Fruit fly (Drosophila melanogaster) whole organism, embryonic: ENCODE data around the gene CG8135.
A peak's percentile ranks its signal among the peaks of the same experiment; 100 is the strongest.

Source experiments
- B-H1 ChIP-seq: fragments of 200-800 bp; sonication (Bioruptor generic); IDR thresholded peaks from 3 replicates; pipeline ENCODE4 v1.3.6; 2022; ENCODE audit warnings: missing biosample characterization, missing genetic modification characterization
- CG10267 ChIP-seq: fragments of 200-800 bp; sonication (Bioruptor generic); optimal IDR thresholded peaks from 2 replicates; lab custom pipeline; 2018; ENCODE audit warnings: missing biosample characterization, mild to moderate bottlenecking, missing genetic modification characterization, moderate library complexity
- CG11093 ChIP-seq: fragments of 200-800 bp; sonication (Bioruptor generic); IDR thresholded peaks from 3 replicates; pipeline ENCODE4 v1.3.6; 2022; ENCODE audit warnings: missing biosample characterization, missing genetic modification characterization
- CG11723 ChIP-seq: fragments of 200-800 bp; sonication (Bioruptor generic); optimal IDR thresholded peaks from 2 replicates; lab custom pipeline; 2017; ENCODE audit warnings: missing biosample characterization, mild to moderate bottlenecking, missing genetic modification characterization
- CG12104 ChIP-seq: fragments of 200-800 bp; sonication (Bioruptor generic); optimal IDR thresholded peaks from 3 replicates; lab custom pipeline; 2016; ENCODE audit warnings: missing biosample characterization, missing genetic modification characterization
- CG12219 ChIP-seq: fragments of 200-800 bp; sonication (Bioruptor generic); optimal IDR thresholded peaks from 3 replicates; lab custom pipeline; 2018; ENCODE audit warnings: missing biosample characterization, mild to moderate bottlenecking, missing genetic modification characterization
- CG13296 ChIP-seq: fragments of 200-800 bp; sonication (Bioruptor generic); optimal IDR thresholded peaks from 3 replicates; lab custom pipeline; 2018; ENCODE audit warnings: missing biosample characterization, mild to moderate bottlenecking, missing genetic modification characterization
- CG14014 ChIP-seq: fragments of 200-800 bp; sonication (Bioruptor generic); IDR thresholded peaks from 2 replicates; pipeline ENCODE4 v1.3.6; 2022; ENCODE audit warnings: missing biosample characterization, missing genetic modification characterization
- CG14667 ChIP-seq: fragments of 200-800 bp; sonication (Bioruptor generic); IDR thresholded peaks from 2 replicates; pipeline ENCODE4 v1.3.6; 2022; ENCODE audit warnings: missing biosample characterization, missing genetic modification characterization
- CG15269 ChIP-seq: fragments of 200-800 bp; sonication (Bioruptor generic); optimal IDR thresholded peaks from 2 replicates; lab custom pipeline; 2018; ENCODE audit warnings: missing biosample characterization, mild to moderate bottlenecking, missing genetic modification characterization, moderate library complexity
- CG16813 ChIP-seq: fragments of 200-800 bp; sonication (Bioruptor generic); IDR thresholded peaks from 3 replicates; pipeline ENCODE4 v1.3.6; 2022; ENCODE audit warnings: missing biosample characterization, missing genetic modification characterization; ENCODE audit not compliant: partially characterized antibody
- CG17186 ChIP-seq: fragments of 200-800 bp; sonication (Bioruptor generic); optimal IDR thresholded peaks from 3 replicates; lab custom pipeline; 2017; ENCODE audit warnings: missing biosample characterization, missing genetic modification reagents, missing genetic modification characterization
- CG17328 ChIP-seq: fragments of 200-800 bp; sonication (Bioruptor generic); IDR thresholded peaks from 2 replicates; pipeline ENCODE4 v1.3.6; 2022; ENCODE audit warnings: missing biosample characterization, missing genetic modification characterization
- CG2678 ChIP-seq: fragments of 200-800 bp; sonication (Bioruptor generic); optimal IDR thresholded peaks from 3 replicates; lab custom pipeline; 2019; ENCODE audit warnings: missing biosample characterization, mild to moderate bottlenecking, missing genetic modification characterization, moderate library complexity
- CG32532 ChIP-seq: fragments of 200-800 bp; sonication (Bioruptor generic); IDR thresholded peaks from 2 replicates; pipeline ENCODE4 v1.3.6; 2022; ENCODE audit warnings: missing biosample characterization, missing genetic modification characterization
- CG33557 ChIP-seq: fragments of 200-800 bp; sonication (Bioruptor generic); optimal IDR thresholded peaks from 2 replicates; lab custom pipeline; 2019; ENCODE audit warnings: missing biosample characterization, mild to moderate bottlenecking, missing genetic modification characterization, moderate library complexity
- CG5245 ChIP-seq: fragments of 200-800 bp; sonication (Bioruptor generic); optimal IDR thresholded peaks from 3 replicates; lab custom pipeline; 2016; ENCODE audit warnings: missing biosample characterization, missing genetic modification characterization
- CG6175 ChIP-seq: fragments of 200-800 bp; sonication (Bioruptor generic); IDR thresholded peaks from 3 replicates; pipeline ENCODE4 v1.3.6; 2022; ENCODE audit warnings: missing biosample characterization, missing genetic modification characterization
- CG7963 ChIP-seq: fragments of 200-800 bp; sonication (Bioruptor generic); IDR thresholded peaks from 3 replicates; pipeline ENCODE4 v1.3.6; 2022; ENCODE audit warnings: missing biosample characterization, missing genetic modification characterization; ENCODE audit not compliant: partially characterized antibody
- Dfd ChIP-seq, 2 experiments: fragments of >200 bp; optimal IDR thresholded peaks; 2 replicates each; lab custom pipeline; 2017; ENCODE audit warnings: missing biosample characterization in 2 of 2, missing genetic modification characterization in 2 of 2
- Fer2 ChIP-seq: fragments of 200-800 bp; sonication (Bioruptor generic); optimal IDR thresholded peaks from 2 replicates; lab custom pipeline; 2018; ENCODE audit warnings: missing biosample characterization, mild to moderate bottlenecking, missing genetic modification characterization, moderate library complexity
- H2.0 ChIP-seq: fragments of 200-800 bp; sonication (Bioruptor generic); IDR thresholded peaks from 2 replicates; pipeline ENCODE4 v1.3.6; 2022; ENCODE audit warnings: missing biosample characterization, missing genetic modification characterization
- Hsf ChIP-seq: fragments of 200-800 bp; sonication (Bioruptor generic); optimal IDR thresholded peaks from 3 replicates; lab custom pipeline; 2016; ENCODE audit warnings: missing biosample characterization, missing genetic modification characterization
- Med ChIP-seq: fragments of 200-800 bp; sonication (Bioruptor generic); peaks from one replicate; lab custom pipeline; 2016; ENCODE audit warnings: missing biosample characterization, missing genetic modification characterization, mild to moderate bottlenecking, inconsistent platforms, moderate library complexity
- NFAT ChIP-seq: fragments of 200-800 bp; sonication (Bioruptor generic); IDR thresholded peaks from 2 replicates; pipeline ENCODE4 v1.3.6; 2022; ENCODE audit warnings: missing biosample characterization, missing genetic modification characterization
- Nf-YA ChIP-seq: fragments of 200-800 bp; sonication (Bioruptor generic); IDR thresholded peaks from 2 replicates; pipeline ENCODE4 v1.3.6; 2022; ENCODE audit warnings: missing biosample characterization, missing genetic modification characterization
- NfI ChIP-seq: fragments of 200-800 bp; sonication (Bioruptor generic); optimal IDR thresholded peaks from 3 replicates; lab custom pipeline; 2018; ENCODE audit warnings: missing biosample characterization, mild to moderate bottlenecking, missing genetic modification characterization, moderate library complexity
- Sin3A ChIP-seq: fragments of >200 bp; optimal IDR thresholded peaks from 2 replicates; lab custom pipeline; 2018
- amos ChIP-seq: fragments of 200-800 bp; sonication (Bioruptor generic); IDR thresholded peaks from 2 replicates; pipeline ENCODE4 v1.3.6; 2022; ENCODE audit warnings: missing biosample characterization, missing genetic modification characterization; ENCODE audit not compliant: partially characterized antibody
- ash1 ChIP-seq: fragments of 200-800 bp; sonication (Bioruptor generic); optimal IDR thresholded peaks from 2 replicates; lab custom pipeline; 2018; ENCODE audit warnings: missing biosample characterization, mild to moderate bottlenecking, missing genetic modification characterization
- bab2 ChIP-seq: fragments of 200-800 bp; sonication (Bioruptor generic); optimal IDR thresholded peaks from 2 replicates; lab custom pipeline; 2016; ENCODE audit warnings: missing biosample characterization, missing genetic modification characterization
- br ChIP-seq: fragments of >200 bp; optimal IDR thresholded peaks from 2 replicates; lab custom pipeline; 2017
- crc ChIP-seq: fragments of 200-800 bp; sonication (Bioruptor generic); optimal IDR thresholded peaks from 2 replicates; lab custom pipeline; 2016; ENCODE audit warnings: missing biosample characterization, missing genetic modification characterization
- croc ChIP-seq: fragments of 200-800 bp; sonication (Bioruptor generic); conservative IDR thresholded peaks from 3 replicates; pipeline ENCODE4 v1.3.6; 2022; ENCODE audit warnings: missing biosample characterization, missing genetic modification characterization
- cwo ChIP-seq: fragments of 200-800 bp; sonication (Bioruptor generic); optimal IDR thresholded peaks from 3 replicates; lab custom pipeline; 2017; ENCODE audit warnings: missing biosample characterization, missing genetic modification characterization, mild to moderate bottlenecking, moderate library complexity, missing genetic modification reagents
- danr ChIP-seq: fragments of 200-800 bp; sonication (Bioruptor generic); IDR thresholded peaks from 2 replicates; pipeline ENCODE4 v1.3.6; 2022; ENCODE audit warnings: missing biosample characterization, missing genetic modification characterization
- dati ChIP-seq: fragments of 200-800 bp; sonication (Bioruptor generic); IDR thresholded peaks from 2 replicates; pipeline ENCODE4 v1.3.6; 2022; ENCODE audit warnings: missing biosample characterization, missing genetic modification characterization
- dmrt99B ChIP-seq: fragments of 200-800 bp; sonication (Bioruptor generic); optimal IDR thresholded peaks from 2 replicates; lab custom pipeline; 2018; ENCODE audit warnings: missing biosample characterization, mild to moderate bottlenecking, missing genetic modification characterization, moderate library complexity
- ewg ChIP-seq: fragments of 200-800 bp; sonication (Bioruptor generic); optimal IDR thresholded peaks from 3 replicates; lab custom pipeline; 2017; ENCODE audit warnings: mild to moderate bottlenecking, missing biosample characterization, missing genetic modification reagents, missing genetic modification characterization
- grn ChIP-seq: fragments of 200-800 bp; sonication (Bioruptor generic); optimal IDR thresholded peaks from 3 replicates; lab custom pipeline; 2017; ENCODE audit warnings: missing biosample characterization, missing genetic modification characterization
- gsb ChIP-seq: fragments of 200-800 bp; sonication (Bioruptor generic); IDR thresholded peaks from 2 replicates; pipeline ENCODE4 v1.3.6; 2022; ENCODE audit warnings: missing biosample characterization, missing genetic modification characterization
- gt ChIP-seq: fragments of 200-800 bp; sonication (Bioruptor generic); IDR thresholded peaks from 2 replicates; pipeline ENCODE4 v1.3.6; 2022; ENCODE audit warnings: missing biosample characterization, missing genetic modification characterization
- hb ChIP-seq: fragments of 200-800 bp; sonication (Bioruptor generic); IDR thresholded peaks from 3 replicates; pipeline ENCODE4 v1.3.6; 2022; ENCODE audit warnings: missing biosample characterization, missing genetic modification characterization; ENCODE audit not compliant: partially characterized antibody
- her ChIP-seq: fragments of 200-800 bp; sonication (Bioruptor generic); optimal IDR thresholded peaks from 2 replicates; lab custom pipeline; 2016; ENCODE audit warnings: missing biosample characterization, missing genetic modification characterization
- ind ChIP-seq: fragments of 200-800 bp; sonication (Bioruptor generic); optimal IDR thresholded peaks from 3 replicates; lab custom pipeline; 2016; ENCODE audit warnings: missing biosample characterization, missing genetic modification characterization
- insv ChIP-seq, 2 experiments: fragments of 200-800 bp; sonication (Bioruptor generic); optimal IDR thresholded peaks; 3 replicates each; lab custom pipeline; 2016 to 2018; ENCODE audit warnings: missing biosample characterization in 2 of 2, missing genetic modification characterization in 2 of 2
- lilli ChIP-seq: fragments of 200-800 bp; sonication (Bioruptor generic); optimal IDR thresholded peaks from 3 replicates; lab custom pipeline; 2016; ENCODE audit warnings: missing biosample characterization, missing genetic modification characterization
- luna ChIP-seq: fragments of 200-800 bp; sonication (Bioruptor generic); optimal IDR thresholded peaks from 2 replicates; lab custom pipeline; 2016; ENCODE audit warnings: missing biosample characterization, missing genetic modification characterization
- pum ChIP-seq: fragments of 200-800 bp; sonication (Bioruptor generic); optimal IDR thresholded peaks from 2 replicates; lab custom pipeline; 2016; ENCODE audit warnings: missing biosample characterization, missing genetic modification characterization
- slou ChIP-seq: fragments of 200-800 bp; sonication (Bioruptor generic); optimal IDR thresholded peaks from 3 replicates; lab custom pipeline; 2016; ENCODE audit warnings: missing biosample characterization, missing genetic modification characterization
- ssp ChIP-seq: fragments of 200-800 bp; sonication (Bioruptor generic); IDR thresholded peaks from 2 replicates; pipeline ENCODE4 v1.3.6; 2022; ENCODE audit warnings: missing biosample characterization, missing genetic modification characterization

CG8135 gene

dm6 chr3R:9393542-9394025, 10.6 kb upstream of the CG8135 start (continued):
- TF ChIP-seq CG2678 = peak; percentile 83
- no peak for TF ChIP-seq CG16813 (GFP tag; lab: Robert Waterston, UW)
- peak; percentile 55 for TF ChIP-seq CG15269 (tag; lab: Kevin White, UChicago)
- TF ChIP-seq ewg (GFP tag; lab: Kevin White, UChicago) = peak; percentile 64
- TF ChIP-seq CG17186 = peak; percentile 34
- peak; percentile 68 for TF ChIP-seq CG12104 (GFP tag; lab: Kevin White, UChicago)
- peak; percentile 78 for TF ChIP-seq croc (GFP tag; lab: Robert Waterston, UW)
- no peak for TF ChIP-seq br
- peak; percentile 20 for TF ChIP-seq slou (GFP tag; lab: Kevin White, UChicago)
- peak; percentile 55 for TF ChIP-seq CG13296 (GFP tag; lab: Kevin White, UChicago)
- TF ChIP-seq NFAT (GFP tag; lab: Robert Waterston, UW) = 0 out of 2 replicates have a peak, but pooled peaks have one; percentile 17
- TF ChIP-seq CG11093 = peak; percentile 55; the same call in 1 of the 3 replicates
- TF ChIP-seq dmrt99B = peak; percentile 70
- TF ChIP-seq CG6175 = no peak; the same call in 2 of the 3 replicates
- TF ChIP-seq NfI (GFP tag; lab: Kevin White, UChicago) = peak; percentile 55
- TF ChIP-seq CG17328 (GFP tag; lab: Robert Waterston, UW) = peak; percentile 76
- peak; percentile 47 for TF ChIP-seq Fer2 (tag; lab: Kevin White, UChicago)
- TF ChIP-seq bab2 (GFP tag; lab: Kevin White, UChicago) = peak; percentile 63
- TF ChIP-seq CG10267 (tag; lab: Kevin White, UChicago) = peak; percentile 65
- peak; percentile 44 for TF ChIP-seq cwo (GFP tag; lab: Kevin White, UChicago)
- peak; percentile 93 for TF ChIP-seq CG33557 (GFP tag; lab: Kevin White, UChicago)
- TF ChIP-seq Nf-YA (GFP tag; lab: Robert Waterston, UW) = 0 out of 2 replicates have a peak, but pooled peaks have one; percentile 12
- peak; percentile 48 for TF ChIP-seq grn (GFP tag; lab: Kevin White, UChicago)
- TF ChIP-seq crc (GFP tag; lab: Kevin White, UChicago) = peak; percentile 15
- TF ChIP-seq CG7963 = no peak
- TF ChIP-seq pum (GFP tag; lab: Kevin White, UChicago) = peak; percentile 50
- peak; percentile 49 for TF ChIP-seq Hsf (GFP tag; lab: Kevin White, UChicago)
- peak; percentile 71 for TF ChIP-seq CG14014 (GFP tag; lab: Robert Waterston, UW)
- TF ChIP-seq hb (GFP tag; lab: Robert Waterston, UW) = no peak
- peak; percentile 56; the same call in 1 of the 2 replicates for TF ChIP-seq CG32532 (GFP tag; lab: Robert Waterston, UW)
- peak; percentile 50; the same call in 1 of the 2 replicates for TF ChIP-seq CG14667 (GFP tag; lab: Robert Waterston, UW)
- no peak for TF ChIP-seq Sin3A (lab: Kevin White, UChicago)
- TF ChIP-seq Dfd (GFP tag; optimal IDR thresholded peaks at IDR 0.05; lab: Kevin White, UChicago) = no peak
- no peak for TF ChIP-seq luna (GFP tag; lab: Kevin White, UChicago)
- TF ChIP-seq CG12219 (GFP tag; lab: Kevin White, UChicago) = peak; percentile 73
- TF ChIP-seq lilli (GFP tag; lab: Kevin White, UChicago) = no peak
- TF ChIP-seq H2.0 (GFP tag; lab: Robert Waterston, UW) = peak; percentile 49; the same call in 1 of the 2 replicates
- TF ChIP-seq ind = peak; percentile 48
- TF ChIP-seq B-H1 (GFP tag; lab: Robert Waterston, UW) = no peak; the same call in 2 of the 3 replicates
- peak; percentile 39; the same call in 1 of the 2 replicates for TF ChIP-seq ssp
- no peak for TF ChIP-seq gt (GFP tag; lab: Robert Waterston, UW)
- TF ChIP-seq her (GFP tag; lab: Kevin White, UChicago) = no peak
- TF ChIP-seq CG11723 (GFP tag; lab: Kevin White, UChicago) = peak; percentile 54
- TF ChIP-seq Med (GFP tag; lab: Kevin White, UChicago) = peak; percentile 84
- no peak for TF ChIP-seq insv (GFP tag; optimal IDR thresholded peaks at IDR 0.05; lab: Kevin White, UChicago)
- no peak for TF ChIP-seq amos
- TF ChIP-seq dati (GFP tag; lab: Robert Waterston, UW) = 0 out of 2 replicates have a peak, but pooled peaks have one; percentile 46
- TF ChIP-seq ash1 = no peak
- TF ChIP-seq CG5245 (GFP tag; lab: Kevin White, UChicago) = peak; percentile 48
- TF ChIP-seq danr (GFP tag; lab: Robert Waterston, UW) = no peak
- TF ChIP-seq gsb (GFP tag; lab: Robert Waterston, UW) = peak; percentile 38; the same call in 1 of the 2 replicates
